Fruit fly (Drosophila melanogaster) whole organism, wandering third instar larva: ENCODE data around the gene CG16719.

Experiments
- Abd-B ChIP-seq: fragments of >200 bp; optimal IDR thresholded peaks from 2 replicates; lab custom pipeline; 2017; ENCODE audit warnings: missing biosample characterization, missing genetic modification characterization
- CG32264 ChIP-seq: fragments of 200-800 bp; sonication (Bioruptor generic); optimal IDR thresholded peaks from 2 replicates; lab custom pipeline; 2016; ENCODE audit warnings: missing biosample characterization, missing genetic modification characterization
- CG9705 ChIP-seq: fragments of 200-800 bp; sonication (Bioruptor generic); optimal IDR thresholded peaks from 2 replicates; lab custom pipeline; 2018; ENCODE audit warnings: missing biosample characterization, mild to moderate bottlenecking, missing genetic modification characterization
- Dfd ChIP-seq: fragments of >200 bp; optimal IDR thresholded peaks from 2 replicates; lab custom pipeline; 2017; ENCODE audit warnings: missing biosample characterization, missing genetic modification characterization
- Dif ChIP-seq: fragments of 200-275, 200-300 bp; sonication (Bioruptor generic); optimal IDR thresholded peaks from 2 replicates; lab custom pipeline; 2018; ENCODE audit warnings: missing biosample characterization, missing genetic modification characterization; ENCODE audit not compliant: partially characterized antibody
- GATAd ChIP-seq: sonication (Bioruptor generic); optimal IDR thresholded peaks from 2 replicates; lab custom pipeline; 2016; ENCODE audit warnings: missing biosample characterization, missing genetic modification characterization
- Hnf4 ChIP-seq: fragments of 200-800 bp; sonication (Bioruptor generic); optimal IDR thresholded peaks from 2 replicates; lab custom pipeline; 2016; ENCODE audit warnings: missing biosample characterization, mild to moderate bottlenecking, missing genetic modification characterization
- Jra ChIP-seq: sonication (Bioruptor generic); optimal IDR thresholded peaks from 2 replicates; lab custom pipeline; 2016; ENCODE audit warnings: missing biosample characterization, missing genetic modification characterization
- Mio ChIP-seq: sonication (Bioruptor generic); optimal IDR thresholded peaks from 2 replicates; lab custom pipeline; 2016; ENCODE audit warnings: missing biosample characterization, missing genetic modification characterization
- Myc ChIP-seq: fragments of >200 bp; optimal IDR thresholded peaks from 2 replicates; lab custom pipeline; 2017
- Rel ChIP-seq, 2 experiments: fragments of 200-800 bp; sonication (Bioruptor generic) in 1 of 2; optimal IDR thresholded peaks; 2 replicates in 1 of 2; 3 replicates in 1 of 2; lab custom pipeline; 2016 to 2019; ENCODE audit warnings: mild to moderate bottlenecking in 2 of 2, missing biosample characterization in 2 of 2, missing genetic modification characterization in 2 of 2, moderate library complexity in 1 of 2
- Sp1 ChIP-seq: fragments of 200-800 bp; sonication (Bioruptor generic); optimal IDR thresholded peaks from 3 replicates; lab custom pipeline; 2019; ENCODE audit warnings: missing biosample characterization, mild to moderate bottlenecking, missing genetic modification characterization, moderate library complexity
- Vsx2 ChIP-seq: fragments of 200-300, 225-300 bp; sonication (Bioruptor generic); optimal IDR thresholded peaks from 2 replicates; lab custom pipeline; 2018; ENCODE audit warnings: missing biosample characterization, missing genetic modification characterization; ENCODE audit not compliant: partially characterized antibody
- br ChIP-seq: fragments of 200-800 bp; sonication (Bioruptor generic); optimal IDR thresholded peaks from 2 replicates; lab custom pipeline; 2016; ENCODE audit warnings: missing biosample characterization, missing genetic modification characterization
- brk ChIP-seq: fragments of 200-800 bp; sonication (Bioruptor generic); optimal IDR thresholded peaks from 2 replicates; lab custom pipeline; 2016; ENCODE audit warnings: missing biosample characterization, mild to moderate bottlenecking, missing genetic modification characterization
- dl ChIP-seq, 2 experiments: fragments of 175-275, 200-275 bp in 1 of 2; fragments of 200-275 bp in 1 of 2; sonication (Bioruptor generic); optimal IDR thresholded peaks; lab custom pipeline; 2018; ENCODE audit warnings: mild to moderate bottlenecking in 2 of 2, missing biosample characterization in 2 of 2, missing genetic modification characterization in 2 of 2, moderate library complexity in 2 of 2; ENCODE audit not compliant: partially characterized antibody in 2 of 2, insufficient read depth in 1 of 2
- dmrt93B ChIP-seq: fragments of 200-800 bp; sonication (Bioruptor generic); optimal IDR thresholded peaks from 2 replicates; lab custom pipeline; 2018; ENCODE audit warnings: missing biosample characterization, mild to moderate bottlenecking, missing genetic modification characterization
- dsf ChIP-seq: sonication (Bioruptor generic); optimal IDR thresholded peaks from 2 replicates; lab custom pipeline; 2016; ENCODE audit warnings: missing biosample characterization, missing genetic modification characterization, borderline replicate concordance
- ey ChIP-seq: fragments of 200-800 bp; sonication (Bioruptor generic); optimal IDR thresholded peaks from 2 replicates; lab custom pipeline; 2016; ENCODE audit warnings: missing biosample characterization, missing genetic modification characterization
- foxo ChIP-seq, 2 experiments: fragments of 200-800 bp; sonication (Bioruptor generic); optimal IDR thresholded peaks; 2 replicates in 1 of 2; 3 replicates in 1 of 2; lab custom pipeline; 2016 to 2017; ENCODE audit warnings: missing biosample characterization in 2 of 2, missing genetic modification characterization in 2 of 2
- fru ChIP-seq: fragments of 200-800 bp; sonication (Bioruptor generic); optimal IDR thresholded peaks from 3 replicates; lab custom pipeline; 2016; ENCODE audit warnings: missing biosample characterization, mild to moderate bottlenecking, missing genetic modification characterization
- lola ChIP-seq: fragments of >200 bp; optimal IDR thresholded peaks from 2 replicates; lab custom pipeline; 2017; ENCODE audit warnings: missing biosample characterization, missing genetic modification characterization
- pan ChIP-seq: fragments of >200 bp; optimal IDR thresholded peaks from 2 replicates; lab custom pipeline; 2017
- psq ChIP-seq: fragments of 200-800 bp; sonication (Bioruptor generic); optimal IDR thresholded peaks from 3 replicates; lab custom pipeline; 2017; ENCODE audit warnings: missing biosample characterization, mild to moderate bottlenecking, missing genetic modification characterization, moderate library complexity
- sv ChIP-seq: fragments of 200-800 bp; sonication (Bioruptor generic); optimal IDR thresholded peaks from 3 replicates; lab custom pipeline; 2016; ENCODE audit warnings: missing biosample characterization, missing genetic modification characterization
- usp ChIP-seq: fragments of >200 bp; optimal IDR thresholded peaks from 2 replicates; lab custom pipeline; 2017; ENCODE audit warnings: missing biosample characterization, missing genetic modification characterization

CG16719 gene

dm6 chr3L:9684871-9685270 is at the start of gene CG16719:
CG16719 (plus strand) TSS chr3L:9685171.
- TF ChIP-seq Dfd (GFP tag; lab: Kevin White, UChicago) = no peak
- TF ChIP-seq Myc (lab: Kevin White, UChicago) = no peak
- no peak for TF ChIP-seq GATAd
- no peak for TF ChIP-seq Vsx2 (GFP tag; lab: Kevin White, UChicago)
- no peak for TF ChIP-seq lola (GFP tag; lab: Kevin White, UChicago)
- TF ChIP-seq ey = no peak
- TF ChIP-seq Rel (GFP tag; optimal IDR thresholded peaks at IDR 0.05; lab: Kevin White, UChicago) = no peak
- TF ChIP-seq Rel (tag; optimal IDR thresholded peaks at IDR 0.05; lab: Kevin White, UChicago) = no peak
- no peak for TF ChIP-seq dsf (GFP tag; lab: Kevin White, UChicago)
- TF ChIP-seq CG32264 = no peak
- TF ChIP-seq usp = no peak
- TF ChIP-seq dmrt93B (GFP tag; lab: Kevin White, UChicago) = no peak
- TF ChIP-seq Abd-B = no peak
- no peak for TF ChIP-seq Sp1 (GFP tag; lab: Kevin White, UChicago)
- TF ChIP-seq pan = no peak
- TF ChIP-seq Hnf4 (GFP tag; lab: Kevin White, UChicago) = no peak

dm6 chr3L:9637812-9638211 is 47.2 kb upstream of the CG16719 start, which contains the start of gene CG8329:
CG8329 (plus strand) TSS chr3L:9638112.
- TF ChIP-seq foxo (GFP tag; optimal IDR thresholded peaks at IDR 0.05; lab: Kevin White, UChicago) (no peak), Jra (GFP tag; lab: Kevin White, UChicago) (no peak)

dm6 chr3L:9638971-9639370 is 46.0 kb upstream of the CG16719 start, which contains the start of gene CG18179:
CG18179 (plus strand) TSS chr3L:9639271.
- no peak for TF ChIP-seq Sp1 (GFP tag; lab: Kevin White, UChicago)

DNA sequence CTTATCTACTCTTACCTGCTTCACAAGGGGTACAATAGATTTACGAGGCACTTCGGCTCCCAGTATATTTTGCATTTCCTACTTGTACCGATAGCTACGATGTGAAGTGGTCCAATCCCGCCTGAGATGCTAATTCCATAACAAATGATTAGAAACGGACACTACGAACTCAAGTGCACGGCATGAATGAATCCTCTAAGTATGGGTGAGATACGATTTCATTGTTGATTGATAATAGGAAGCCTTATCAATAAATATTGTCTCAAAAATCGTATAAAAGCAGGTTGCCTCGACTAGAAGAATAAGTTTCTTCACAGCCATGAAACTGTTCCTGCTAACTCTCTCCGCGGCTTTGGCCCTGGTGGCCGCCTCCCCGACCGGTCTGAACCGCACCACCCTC is 44.3 kb upstream of the CG16719 start, which contains the start of gene CG18180:
TSS of gene CG18180 (plus strand) at position 301 of the 400 bp plus-strand sequence.
- TF ChIP-seq usp = no peak
- TF ChIP-seq Vsx2 (GFP tag; lab: Kevin White, UChicago) = no peak
- no peak for TF ChIP-seq dsf (GFP tag; lab: Kevin White, UChicago)
- TF ChIP-seq Myc (lab: Kevin White, UChicago) = no peak
- no peak for TF ChIP-seq sv (GFP tag; lab: Kevin White, UChicago)
- TF ChIP-seq dmrt93B (GFP tag; lab: Kevin White, UChicago) = no peak
- TF ChIP-seq ey = no peak
- TF ChIP-seq br (GFP tag; lab: Kevin White, UChicago) = no peak
- TF ChIP-seq, all 38 proteins: peak for 0

DNA sequence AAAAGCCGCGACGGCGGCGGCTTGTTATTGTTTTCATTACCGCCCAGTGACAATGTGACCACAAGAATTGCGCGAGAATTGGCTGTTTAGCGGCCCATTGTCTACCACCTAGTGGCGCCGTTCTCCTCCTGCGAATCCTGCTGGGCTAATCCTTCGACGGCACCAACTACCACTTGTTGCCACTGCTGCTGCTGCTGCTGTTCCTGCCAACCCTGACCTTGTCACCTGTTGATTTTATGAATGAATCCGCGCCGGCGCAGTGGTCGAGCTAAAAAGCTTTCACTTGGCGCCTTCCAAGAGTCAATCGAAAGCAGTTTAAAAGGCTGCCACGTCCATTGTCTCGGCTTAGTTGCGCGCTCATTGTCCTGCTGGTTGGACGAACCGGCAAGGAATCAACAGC is 41.2 kb upstream of the CG16719 start, which contains the start of gene CNMaR:
TSS of gene CNMaR (plus strand) at position 348 of the 400 bp plus-strand sequence.
- TF ChIP-seq Dif (GFP tag; lab: Kevin White, UChicago) (no peak), Rel (GFP tag; optimal IDR thresholded peaks at IDR 0.05; lab: Kevin White, UChicago) (no peak), Rel (tag; optimal IDR thresholded peaks at IDR 0.05; lab: Kevin White, UChicago) (no peak), lola (GFP tag; lab: Kevin White, UChicago) (no peak), sv (GFP tag; lab: Kevin White, UChicago) (no peak), dl (GFP tag; optimal IDR thresholded peaks at IDR 0.05; lab: Kevin White, UChicago; ENCODE audit: insufficient read depth in 1 of 2, partially characterized antibody in 2 of 2) (no peak)
- TF ChIP-seq, all 38 proteins: peak for 0

DNA sequence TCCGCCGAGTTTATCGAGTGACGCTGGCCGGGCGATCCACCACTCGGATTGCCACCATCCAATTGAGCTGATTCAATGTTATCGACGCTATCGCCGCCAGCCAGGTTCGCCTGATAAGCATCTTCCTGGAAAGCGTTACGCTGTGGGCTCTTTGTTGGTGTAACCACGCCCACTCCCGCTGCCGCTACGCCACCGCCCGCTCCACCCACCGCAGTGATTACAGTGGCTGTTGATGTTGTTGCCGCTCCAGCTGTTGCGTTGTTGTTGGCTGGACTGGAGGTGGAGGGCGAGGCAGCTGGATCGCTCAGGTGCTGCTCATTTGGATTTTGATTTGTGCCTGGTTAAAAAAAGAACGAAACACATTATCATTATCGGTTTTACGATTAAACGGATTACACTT is 13.6 kb upstream of the CG16719 start:
- TF ChIP-seq br (GFP tag; lab: Kevin White, UChicago) (peak; percentile 5), dl (GFP tag; optimal IDR thresholded peaks at IDR 0.05; lab: Kevin White, UChicago; ENCODE audit: insufficient read depth in 1 of 2, partially characterized antibody in 2 of 2) (no peak), fru (GFP tag; lab: Kevin White, UChicago) (no peak), psq (GFP tag; lab: Kevin White, UChicago) (no peak), Myc (lab: Kevin White, UChicago) (no peak), Rel (GFP tag; optimal IDR thresholded peaks at IDR 0.05; lab: Kevin White, UChicago) (no peak), Rel (tag; optimal IDR thresholded peaks at IDR 0.05; lab: Kevin White, UChicago) (no peak)
- TF ChIP-seq, all 38 proteins: peak for 1

DNA sequence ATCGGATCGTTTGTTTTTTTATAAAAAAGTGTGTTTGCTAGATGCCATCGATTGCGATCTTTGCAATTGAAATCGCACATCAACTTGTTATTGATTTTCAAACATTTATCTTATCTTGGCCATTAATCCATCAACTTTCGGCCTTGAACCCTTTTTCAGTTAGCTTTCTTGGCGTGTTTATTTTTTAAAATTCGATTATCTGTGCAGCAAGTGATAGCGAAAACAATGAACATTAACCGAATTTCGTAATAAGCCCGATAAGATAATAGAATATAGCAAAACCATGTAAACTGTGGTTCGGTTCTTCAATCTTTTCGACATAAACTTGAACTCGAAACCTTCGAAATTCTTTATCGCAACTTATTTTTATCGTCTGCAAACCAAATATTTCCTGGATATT is 10.7 kb upstream of the CG16719 start:
- no peak for TF ChIP-seq br (GFP tag; lab: Kevin White, UChicago)
- TF ChIP-seq brk (GFP tag; lab: Kevin White, UChicago) = no peak
- no peak for TF ChIP-seq Abd-B
- TF ChIP-seq sv (GFP tag; lab: Kevin White, UChicago) = no peak
- TF ChIP-seq usp = no peak
- TF ChIP-seq CG9705 (GFP tag; lab: Kevin White, UChicago) = no peak
- no peak for TF ChIP-seq Sp1 (GFP tag; lab: Kevin White, UChicago)
- no peak for TF ChIP-seq Mio (GFP tag; lab: Kevin White, UChicago)
- no peak for TF ChIP-seq CG32264
- TF ChIP-seq dsf (GFP tag; lab: Kevin White, UChicago) = no peak
- no peak for TF ChIP-seq dmrt93B (GFP tag; lab: Kevin White, UChicago)
